Fruit fly (Drosophila melanogaster): Measurements from ENCODE around the gene CG18132.
A peak's percentile ranks its signal among the peaks of the same experiment; 100 is the strongest.

DNA sequence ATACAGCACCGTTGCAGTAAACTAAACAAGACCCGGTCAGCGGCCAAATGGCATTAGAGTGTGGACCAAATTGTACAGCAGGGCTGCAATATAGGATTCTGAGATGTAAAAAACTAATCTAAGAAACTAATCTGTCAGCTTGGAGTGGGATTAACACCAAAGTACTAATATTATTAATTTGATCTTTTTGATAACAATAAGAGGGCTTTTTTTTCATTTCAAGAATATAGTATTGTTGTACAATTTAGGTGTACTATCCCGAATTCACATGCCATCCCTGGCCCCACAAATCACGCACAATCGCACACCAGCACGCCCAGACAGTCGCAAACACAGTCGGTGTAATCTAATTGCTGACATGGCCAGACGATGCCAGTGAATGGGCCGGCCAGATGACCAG lies 20.9 kb upstream of the CG18132 start:
- TF ChIP-seq esn (GFP tag; optimal IDR thresholded peaks at IDR 0.05) (no peak), dac (GFP tag; optimal IDR thresholded peaks at IDR 0.05) (no peak), CG6854 (GFP tag; optimal IDR thresholded peaks at IDR 0.05) (no peak), CG6163 (GFP tag; IDR thresholded peaks at IDR 0.05) (peak; percentile 43; the same call in 1 of the 3 replicates)

Measured in whole organism, prepupa.